Fruit fly (Drosophila melanogaster): ENCODE measurements around the gene CG7650.

The CG7650 gene

dm6 chr3L:15580487-15580886 lies 29.7 kb downstream of the CG7650 start, which contains the start of the genes mrn and CG12301:
TSS of gene mrn (minus strand) at chr3L:15580537.
TSS of gene CG12301 (plus strand) at chr3L:15580800.
- TF ChIP-seq Pif1A (GFP tag; optimal IDR thresholded peaks at IDR 0.05), result no peak
- no peak for TF ChIP-seq D1 (tag; optimal IDR thresholded peaks at IDR 0.05)
- peak; percentile 93 for TF ChIP-seq rn (GFP tag; IDR thresholded peaks at IDR 0.05)
- TF ChIP-seq CG8301 (tag; optimal IDR thresholded peaks at IDR 0.05), result no peak
- peak; percentile 97 for TF ChIP-seq Ets98B (GFP tag; IDR thresholded peaks at IDR 0.05)
- peak; percentile 45 for TF ChIP-seq CG34367 (tag; optimal IDR thresholded peaks at IDR 0.05)
- peak; percentile 67 for TF ChIP-seq Snoo (tag; optimal IDR thresholded peaks at IDR 0.05)
- no peak for TF ChIP-seq CG10348 (GFP tag; IDR thresholded peaks at IDR 0.05)
- TF ChIP-seq CG14655 (GFP tag; optimal IDR thresholded peaks at IDR 0.05), result no peak
- TF ChIP-seq CG13204 (GFP tag; optimal IDR thresholded peaks at IDR 0.05), result no peak
- peak; percentile 49 for TF ChIP-seq CG17806 (tag; optimal IDR thresholded peaks at IDR 0.05)
- TF ChIP-seq fd96Ca (GFP tag; IDR thresholded peaks at IDR 0.05), result peak; percentile 89
- peak; percentile 98 for TF ChIP-seq CG4496 (GFP tag; IDR thresholded peaks at IDR 0.05)
- no peak for TF ChIP-seq EcR (GFP tag; optimal IDR thresholded peaks at IDR 0.05)
- peak; percentile 91 for TF ChIP-seq CG12605 (GFP tag; IDR thresholded peaks at IDR 0.05)
- peak; percentile 2 for TF ChIP-seq gl (tag; optimal IDR thresholded peaks at IDR 0.05)
- no peak for TF ChIP-seq Pif1B (GFP tag; optimal IDR thresholded peaks at IDR 0.05)
- TF ChIP-seq CG32121 (GFP tag; IDR thresholded peaks at IDR 0.05), result peak; percentile 79; the same call in 1 of the 2 replicates
- TF ChIP-seq CG8159 (tag; optimal IDR thresholded peaks at IDR 0.05), result no peak
- TF ChIP-seq CG15710 (tag; optimal IDR thresholded peaks at IDR 0.05), result peak; percentile 70
- TF ChIP-seq CG9948 (tag; optimal IDR thresholded peaks at IDR 0.05), result peak; percentile 45

- no peak for TF ChIP-seq Pif1B (GFP tag; optimal IDR thresholded peaks at IDR 0.05)
- TF ChIP-seq CG15710 (tag; optimal IDR thresholded peaks at IDR 0.05), result no peak
- TF ChIP-seq CG9948 (tag; optimal IDR thresholded peaks at IDR 0.05), result no peak
- no peak for TF ChIP-seq CG8301 (tag; optimal IDR thresholded peaks at IDR 0.05)
- TF ChIP-seq CG14655 (GFP tag; optimal IDR thresholded peaks at IDR 0.05), result no peak
- TF ChIP-seq D1 (tag; optimal IDR thresholded peaks at IDR 0.05), result no peak
Measured at dm6 chr3L:15576357-15576756, 33.8 kb downstream of the CG7650 start, which contains the start of gene Ufsp2. TSS of gene Ufsp2 (plus strand) at chr3L:15576570.

dm6 chr3L:15570571-15570970 lies 39.6 kb downstream of the CG7650 start:
- TF ChIP-seq Ets98B (GFP tag; IDR thresholded peaks at IDR 0.05), result no peak
- TF ChIP-seq CG10348 (GFP tag; IDR thresholded peaks at IDR 0.05), result no peak

dm6 chr3L:15568748-15569147 lies 41.4 kb downstream of the CG7650 start:
- TF ChIP-seq EcR (GFP tag; optimal IDR thresholded peaks at IDR 0.05) (peak; percentile 68), fd96Ca (GFP tag; IDR thresholded peaks at IDR 0.05) (no peak), CG13204 (GFP tag; optimal IDR thresholded peaks at IDR 0.05) (no peak), CG15710 (tag; optimal IDR thresholded peaks at IDR 0.05) (no peak)

- peak; percentile 61; the same call in 1 of the 2 replicates for TF ChIP-seq CG12605 (GFP tag; IDR thresholded peaks at IDR 0.05)
- no peak for TF ChIP-seq CG34367 (tag; optimal IDR thresholded peaks at IDR 0.05)
- TF ChIP-seq CG10348 (GFP tag; IDR thresholded peaks at IDR 0.05), result no peak
- no peak for TF ChIP-seq CG15710 (tag; optimal IDR thresholded peaks at IDR 0.05)
- TF ChIP-seq Pif1A (GFP tag; optimal IDR thresholded peaks at IDR 0.05), result no peak
- TF ChIP-seq CG14655 (GFP tag; optimal IDR thresholded peaks at IDR 0.05), result no peak
- TF ChIP-seq Ets98B (GFP tag; IDR thresholded peaks at IDR 0.05), result peak; percentile 24; the same call in 1 of the 2 replicates
- TF ChIP-seq CG17806 (tag; optimal IDR thresholded peaks at IDR 0.05), result no peak
- TF ChIP-seq Pif1B (GFP tag; optimal IDR thresholded peaks at IDR 0.05), result peak; percentile 25
- TF ChIP-seq fd96Ca (GFP tag; IDR thresholded peaks at IDR 0.05), result peak; percentile 57; the same call in 1 of the 3 replicates
- TF ChIP-seq CG32121 (GFP tag; IDR thresholded peaks at IDR 0.05), result no peak
- TF ChIP-seq CG4496 (GFP tag; IDR thresholded peaks at IDR 0.05), result peak; percentile 53; the same call in 1 of the 3 replicates
- no peak for TF ChIP-seq Snoo (tag; optimal IDR thresholded peaks at IDR 0.05)
- TF ChIP-seq D1 (tag; optimal IDR thresholded peaks at IDR 0.05), result no peak
- no peak for TF ChIP-seq gl (tag; optimal IDR thresholded peaks at IDR 0.05)
- TF ChIP-seq EcR (GFP tag; optimal IDR thresholded peaks at IDR 0.05), result peak; percentile 82
- TF ChIP-seq rn (GFP tag; IDR thresholded peaks at IDR 0.05), result no peak
- no peak for TF ChIP-seq CG8301 (tag; optimal IDR thresholded peaks at IDR 0.05)
- TF ChIP-seq CG8159 (tag; optimal IDR thresholded peaks at IDR 0.05), result no peak
- TF ChIP-seq CG13204 (GFP tag; optimal IDR thresholded peaks at IDR 0.05), result no peak
- no peak for TF ChIP-seq CG9948 (tag; optimal IDR thresholded peaks at IDR 0.05)
Measured at dm6 chr3L:15566484-15566955, 43.7 kb downstream of the CG7650 start.

dm6 chr3L:15565829-15566433 lies 44.3 kb downstream of the CG7650 start, which contains the start of gene dop:
TSS of gene dop (plus strand) at chr3L:15566013.
- TF ChIP-seq CG10348 (GFP tag; IDR thresholded peaks at IDR 0.05) (no peak), Snoo (tag; optimal IDR thresholded peaks at IDR 0.05) (peak; percentile 20)

dm6 chr3L:15563851-15564106 lies 46.4 kb downstream of the CG7650 start:
- TF ChIP-seq D1 (tag; optimal IDR thresholded peaks at IDR 0.05) (no peak), CG8301 (tag; optimal IDR thresholded peaks at IDR 0.05) (no peak), EcR (GFP tag; optimal IDR thresholded peaks at IDR 0.05) (no peak), Pif1B (GFP tag; optimal IDR thresholded peaks at IDR 0.05) (no peak), gl (tag; optimal IDR thresholded peaks at IDR 0.05) (no peak), CG13204 (GFP tag; optimal IDR thresholded peaks at IDR 0.05) (no peak), fd96Ca (GFP tag; IDR thresholded peaks at IDR 0.05) (no peak), CG10348 (GFP tag; IDR thresholded peaks at IDR 0.05) (no peak), CG15710 (tag; optimal IDR thresholded peaks at IDR 0.05) (no peak), CG4496 (GFP tag; IDR thresholded peaks at IDR 0.05) (no peak)

All from whole organism, pupa.